Worm (Caenorhabditis elegans): ENCODE data around the gene F18C5.5.

- TF ChIP-seq ama-1 (optimal IDR thresholded peaks at IDR 0.05): peak; percentile 46
- TF ChIP-seq pha-4 (tag; optimal IDR thresholded peaks at IDR 0.05): peak; percentile 63
- TF ChIP-seq zag-1 (tag; optimal IDR thresholded peaks at IDR 0.05): no peak
- no peak for TF ChIP-seq skn-1 (tag; optimal IDR thresholded peaks at IDR 0.05)
- TF ChIP-seq nhr-11 (tag; optimal IDR thresholded peaks at IDR 0.05): no peak
- no peak for TF ChIP-seq nhr-237 (tag; optimal IDR thresholded peaks at IDR 0.05)
- no peak for TF ChIP-seq unc-39 (tag; optimal IDR thresholded peaks at IDR 0.05)
- TF ChIP-seq unc-62 (GFP tag; optimal IDR thresholded peaks at IDR 0.05): no peak
- TF ChIP-seq tbx-2 (tag; optimal IDR thresholded peaks at IDR 0.05): no peak
- no peak for TF ChIP-seq ceh-9 (tag; optimal IDR thresholded peaks at IDR 0.05)
- peak; percentile 85 for TF ChIP-seq nhr-25 (tag; optimal IDR thresholded peaks at IDR 0.05)
These were observed 4.2 kb downstream of the F18C5.5 start for ce11 chrII:6562203-6562867.
